Worm (Caenorhabditis elegans): ENCODE measurements around the gene C17A2.3.

The C17A2.3 gene

DNA sequence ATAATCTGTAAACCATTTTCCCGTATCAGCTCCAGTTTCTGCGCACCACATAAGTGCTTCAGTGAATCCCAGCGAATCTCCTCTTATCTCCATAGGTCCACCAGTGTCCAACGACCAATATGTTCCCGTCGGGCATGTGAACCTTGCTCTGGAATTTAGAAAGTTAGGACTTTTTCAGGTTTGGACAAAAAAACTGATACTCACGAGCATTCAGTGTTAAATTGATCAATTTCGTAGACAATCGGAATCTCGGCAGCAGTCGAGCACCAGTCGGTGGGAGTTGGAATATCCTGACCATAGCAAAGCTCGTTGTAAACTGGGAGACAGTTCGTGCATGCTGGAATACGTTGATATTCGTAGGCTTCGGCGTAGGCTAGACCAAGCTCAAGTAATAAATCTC is 13.8 kb upstream of the C17A2.3 start:
- TF ChIP-seq eyg-1 (tag; optimal IDR thresholded peaks at IDR 0.05) (no peak), ceh-31 (tag; optimal IDR thresholded peaks at IDR 0.05) (no peak), ref-2 (tag; optimal IDR thresholded peaks at IDR 0.05) (no peak), ceh-14 (tag; optimal IDR thresholded peaks at IDR 0.05) (no peak), mec-3 (tag; optimal IDR thresholded peaks at IDR 0.05; ENCODE audit: borderline replicate concordance) (no peak), C08G9.2 (tag; optimal IDR thresholded peaks at IDR 0.05) (no peak), elt-2 (tag; optimal IDR thresholded peaks at IDR 0.05) (no peak), F13H6.1 (tag; optimal IDR thresholded peaks at IDR 0.05) (no peak), hlh-30 (tag; optimal IDR thresholded peaks at IDR 0.05; ENCODE audit: insufficient read depth) (no peak)

DNA sequence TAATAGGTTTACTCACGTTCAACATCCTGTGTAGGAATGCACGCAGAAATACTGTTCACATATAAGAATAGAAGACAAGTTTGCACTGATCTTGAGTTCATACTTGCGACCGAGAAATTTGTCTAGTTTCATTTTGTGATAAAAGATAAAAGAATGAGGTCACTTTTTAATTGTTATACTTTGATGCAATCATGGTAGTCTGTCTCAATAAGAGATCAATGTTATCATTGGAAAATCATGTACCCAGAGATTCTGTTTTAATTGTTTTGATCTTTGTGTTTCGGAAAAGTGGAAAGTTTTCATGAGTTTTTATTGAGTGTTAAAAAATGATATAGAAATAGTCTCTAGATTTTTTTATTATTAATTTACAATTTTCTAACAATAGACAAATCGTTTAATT is 11.0 kb upstream of the C17A2.3 start, which contains the start of gene F54D10.9:
Gene F54D10.9 (minus strand): TSS at position 101 of the 400 bp plus-strand sequence.
- no peak for TF ChIP-seq hlh-13 (GFP tag; optimal IDR thresholded peaks at IDR 0.05)
- no peak for TF ChIP-seq mec-3 (tag; optimal IDR thresholded peaks at IDR 0.05; ENCODE audit: borderline replicate concordance)
- TF ChIP-seq tbx-2 (tag; optimal IDR thresholded peaks at IDR 0.05), result no peak
- no peak for TF ChIP-seq C38D4.7 (GFP tag; optimal IDR thresholded peaks at IDR 0.05)
- TF ChIP-seq nhr-232 (tag; optimal IDR thresholded peaks at IDR 0.05), result no peak
- no peak for TF ChIP-seq lim-6 (tag; optimal IDR thresholded peaks at IDR 0.05)
- TF ChIP-seq pqm-1 (tag; optimal IDR thresholded peaks at IDR 0.05), result no peak
- TF ChIP-seq ama-1 (optimal IDR thresholded peaks at IDR 0.05), result no peak
- no peak for TF ChIP-seq ztf-16 (tag; optimal IDR thresholded peaks at IDR 0.05)
- TF ChIP-seq che-1 (tag; optimal IDR thresholded peaks at IDR 0.05), result no peak
- TF ChIP-seq pag-3 (tag; optimal IDR thresholded peaks at IDR 0.05; ENCODE audit: borderline replicate concordance), result no peak
- no peak for TF ChIP-seq unc-86 (tag; optimal IDR thresholded peaks at IDR 0.05)
- TF ChIP-seq elt-4 (tag; optimal IDR thresholded peaks at IDR 0.05), result no peak
- no peak for TF ChIP-seq tbx-7 (tag; optimal IDR thresholded peaks at IDR 0.05)
- no peak for TF ChIP-seq pha-4 (tag; optimal IDR thresholded peaks at IDR 0.05)

DNA sequence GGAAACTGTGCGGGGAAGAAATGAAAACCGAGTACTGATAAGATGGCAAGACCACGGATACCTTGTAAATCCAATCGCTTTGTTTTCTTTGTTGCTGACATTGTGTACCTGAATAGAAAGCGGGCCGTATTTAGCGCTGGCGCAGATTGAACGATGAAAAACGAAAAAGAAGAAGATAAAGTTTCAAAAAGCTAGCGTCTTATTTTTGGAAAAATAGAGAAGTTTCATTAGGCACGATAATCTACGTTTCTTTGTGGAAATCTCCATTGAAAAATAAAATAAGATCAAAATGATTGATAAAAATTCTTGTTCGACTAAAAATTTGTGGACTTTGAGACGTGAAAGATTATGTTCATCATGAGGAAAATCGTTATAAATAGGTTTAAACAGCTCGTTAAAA is 7.5 kb upstream of the C17A2.3 start, which contains the start of gene oac-4:
Gene oac-4 (minus strand): TSS at position 101 of the 400 bp plus-strand sequence.
- TF ChIP-seq hlh-8 (tag; optimal IDR thresholded peaks at IDR 0.05) (no peak), fkh-6 (tag; optimal IDR thresholded peaks at IDR 0.05) (no peak), F13H6.1 (tag; optimal IDR thresholded peaks at IDR 0.05) (no peak)

DNA sequence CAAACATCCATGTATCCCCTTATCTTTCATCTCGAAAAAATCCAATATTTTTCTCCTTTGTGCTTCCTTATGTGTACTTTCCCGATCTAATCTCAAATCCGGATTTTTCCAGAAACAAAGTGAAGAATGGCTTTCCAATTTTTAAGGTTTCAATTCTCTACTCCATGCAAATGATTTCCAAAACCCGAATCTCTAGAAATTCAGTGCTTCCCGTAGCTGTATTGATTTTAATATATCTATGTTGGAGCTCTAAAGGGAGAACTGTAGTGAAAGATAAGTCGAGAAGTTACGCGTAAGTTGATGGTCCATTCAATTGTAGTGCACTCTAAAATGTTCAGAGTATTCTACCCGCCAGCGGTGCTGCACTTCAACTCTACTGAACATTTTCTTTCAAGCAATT is 3.8 kb upstream of the C17A2.3 start, which contains the start of gene C17A2.4:
Gene C17A2.4 (plus strand): TSS at position 301 of the 400 bp plus-strand sequence.
- no peak for TF ChIP-seq syd-9 (tag; optimal IDR thresholded peaks at IDR 0.05)
- no peak for TF ChIP-seq fkh-6 (tag; optimal IDR thresholded peaks at IDR 0.05)
- no peak for TF ChIP-seq odd-2 (tag; optimal IDR thresholded peaks at IDR 0.05)
- TF ChIP-seq elt-4 (tag; optimal IDR thresholded peaks at IDR 0.05), result no peak
- TF ChIP-seq hlh-30 (tag; optimal IDR thresholded peaks at IDR 0.05; ENCODE audit: insufficient read depth), result no peak

DNA sequence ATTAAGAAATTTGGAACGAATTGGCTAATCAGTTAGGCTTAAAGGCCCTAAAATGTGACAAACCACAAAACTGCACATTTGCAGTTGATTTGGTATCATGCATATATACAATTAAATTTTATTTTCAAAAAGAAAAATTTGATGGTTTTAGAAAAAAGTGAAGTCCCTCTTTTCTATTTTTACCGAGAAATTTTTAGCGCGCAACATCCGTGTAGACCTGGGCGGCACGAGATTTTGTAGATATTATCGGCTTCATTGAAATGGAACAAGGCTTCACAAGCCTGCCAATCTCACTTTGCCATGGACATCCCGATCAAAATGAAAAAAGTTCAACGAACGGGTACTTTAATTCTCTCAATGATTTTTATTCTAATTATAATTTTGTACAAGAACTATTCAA is 2.6 kb downstream of the C17A2.3 start, which contains the start of gene C17A2.2:
Gene C17A2.2 (plus strand): TSS at position 301 of the 400 bp plus-strand sequence.
- TF ChIP-seq unc-42 (tag; optimal IDR thresholded peaks at IDR 0.05) (no peak), ceh-9 (tag; optimal IDR thresholded peaks at IDR 0.05) (no peak), F13H6.1 (tag; optimal IDR thresholded peaks at IDR 0.05) (no peak), ceh-31 (tag; optimal IDR thresholded peaks at IDR 0.05) (no peak), ceh-6 (GFP tag; optimal IDR thresholded peaks at IDR 0.05) (no peak), ceh-14 (tag; optimal IDR thresholded peaks at IDR 0.05) (no peak), C38D4.7 (GFP tag; optimal IDR thresholded peaks at IDR 0.05) (no peak), sdc-2 (tag; optimal IDR thresholded peaks at IDR 0.05) (no peak), hlh-8 (tag; optimal IDR thresholded peaks at IDR 0.05) (no peak), fkh-6 (tag; optimal IDR thresholded peaks at IDR 0.05) (no peak), nfya-1 (tag; optimal IDR thresholded peaks at IDR 0.05) (no peak), ttx-3 (tag; optimal IDR thresholded peaks at IDR 0.05) (no peak)

All from whole organism, late embryonic.